Fruit fly (Drosophila melanogaster): ENCODE data around the gene scat.
A peak's percentile ranks its signal among the peaks of the same experiment; 100 is the strongest.

- TF ChIP-seq psq (optimal IDR thresholded peaks at IDR 0.05) (no peak), Dll (optimal IDR thresholded peaks at IDR 0.05) (no peak), CG8478 (optimal IDR thresholded peaks at IDR 0.05) (no peak), usp (GFP tag; optimal IDR thresholded peaks at IDR 0.05) (no peak), EcR (GFP tag; optimal IDR thresholded peaks at IDR 0.05) (peak; percentile 42 to 64), pan (optimal IDR thresholded peaks at IDR 0.05) (no peak)
These were observed 26.7 kb downstream of the scat start for dm6 chr2L:9457865-9458264.
